Fruit fly (Drosophila melanogaster) ovary, adult (tissue): ENCODE results near the gene CG12523.

Experiments
- CG17801 ChIP-seq: fragments of 200-800 bp; optimal IDR thresholded peaks from 2 replicates; lab custom pipeline; 2019; ENCODE audit warnings: missing biosample characterization, mild to moderate bottlenecking, missing genetic modification characterization, moderate library complexity; ENCODE audit not compliant: partially characterized antibody

Gene CG12523

DNA sequence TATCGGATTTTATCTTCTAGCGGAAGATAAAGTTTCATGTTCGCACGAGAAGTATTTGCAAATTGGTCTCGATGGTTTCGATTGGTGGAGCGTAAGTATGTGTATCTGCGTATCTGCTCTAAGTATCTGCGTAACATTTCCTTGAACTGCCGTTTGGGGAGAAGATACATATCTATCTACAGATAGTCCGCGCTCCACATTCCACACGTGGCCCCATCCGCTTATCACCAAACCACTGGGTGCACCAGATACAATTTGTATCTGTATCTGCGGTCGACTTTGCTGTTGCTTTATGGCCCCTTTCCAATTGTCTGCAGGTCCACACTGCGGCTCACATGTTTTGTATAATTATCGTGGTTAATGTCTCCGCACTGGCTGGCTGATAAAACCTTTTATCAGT is 27.4 kb upstream of the CG12523 start:
- no peak for TF ChIP-seq CG17801 (GFP tag; lab: Kevin White, UChicago)

DNA sequence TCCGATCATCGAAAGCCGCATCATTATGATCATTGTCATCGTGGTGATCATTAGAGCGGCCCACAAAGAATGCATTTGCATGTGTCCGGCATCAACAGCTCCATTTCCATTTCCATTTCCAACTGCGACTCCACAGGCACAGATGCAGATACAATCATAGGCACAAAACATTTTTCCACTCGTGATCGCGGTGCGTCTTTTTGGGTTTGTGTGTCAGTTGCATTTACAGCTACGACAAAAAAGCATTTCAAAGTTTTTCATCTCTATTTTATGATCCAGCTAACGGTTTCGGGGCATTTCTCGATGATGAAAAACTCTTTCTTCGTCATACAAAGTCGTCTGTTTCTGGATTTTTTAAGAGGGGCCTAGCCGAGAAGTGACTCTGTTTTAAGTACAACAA is 25.8 kb upstream of the CG12523 start:
- no peak for TF ChIP-seq CG17801 (GFP tag; lab: Kevin White, UChicago)

DNA sequence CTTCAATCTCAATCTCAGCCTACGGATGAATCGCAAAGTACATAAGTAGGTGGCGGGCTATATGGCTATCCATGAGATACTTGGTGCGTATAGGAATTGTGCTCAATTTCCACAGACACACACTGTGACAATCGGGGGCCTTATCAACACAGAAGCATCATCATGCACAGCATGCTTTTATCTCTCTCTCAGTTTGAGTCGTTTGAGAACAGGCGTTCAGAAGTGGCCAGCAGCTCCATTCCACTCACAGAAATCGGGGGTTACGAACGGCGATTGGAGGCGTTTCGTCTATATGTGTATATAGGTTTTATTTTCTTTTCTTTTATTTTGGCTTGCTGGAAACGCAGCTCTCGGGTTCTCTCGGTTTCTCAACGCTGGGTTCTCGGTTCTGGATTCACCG is 25.3 kb upstream of the CG12523 start:
- no peak for TF ChIP-seq CG17801 (GFP tag; lab: Kevin White, UChicago)

DNA sequence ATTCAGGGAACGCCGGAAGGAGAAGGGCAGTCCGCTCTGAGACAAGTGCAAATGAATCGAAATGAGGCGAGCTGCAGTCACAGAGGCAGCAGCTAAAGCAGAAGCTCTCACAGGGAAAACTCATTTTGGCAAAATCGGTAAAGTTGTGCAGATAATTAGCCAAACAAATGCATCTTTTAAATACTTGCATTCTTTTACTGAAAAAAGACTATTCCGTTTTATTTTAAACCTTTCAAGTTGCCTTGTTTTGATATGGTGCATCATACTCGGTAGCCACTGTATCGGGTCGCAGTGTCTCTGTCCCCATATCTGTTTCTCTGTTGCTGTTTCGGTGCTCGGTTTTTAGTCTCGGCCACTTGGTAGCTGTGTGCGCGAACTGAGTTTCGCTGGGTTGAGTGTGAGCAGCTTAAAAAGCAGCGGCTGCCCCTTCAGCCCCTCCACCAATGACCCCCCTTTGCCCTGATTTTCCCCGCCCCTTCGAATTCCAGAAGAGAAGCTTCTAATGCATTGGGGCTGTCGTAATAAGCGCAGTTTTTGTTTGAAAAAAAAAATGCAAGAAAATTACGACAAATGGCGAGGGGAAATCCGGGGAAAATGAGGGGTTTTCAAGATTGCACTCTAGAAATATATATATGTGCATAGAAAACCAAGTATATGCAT is 24.5 kb upstream of the CG12523 start:
- TF ChIP-seq CG17801 (GFP tag; lab: Kevin White, UChicago) = peak; percentile 79

DNA sequence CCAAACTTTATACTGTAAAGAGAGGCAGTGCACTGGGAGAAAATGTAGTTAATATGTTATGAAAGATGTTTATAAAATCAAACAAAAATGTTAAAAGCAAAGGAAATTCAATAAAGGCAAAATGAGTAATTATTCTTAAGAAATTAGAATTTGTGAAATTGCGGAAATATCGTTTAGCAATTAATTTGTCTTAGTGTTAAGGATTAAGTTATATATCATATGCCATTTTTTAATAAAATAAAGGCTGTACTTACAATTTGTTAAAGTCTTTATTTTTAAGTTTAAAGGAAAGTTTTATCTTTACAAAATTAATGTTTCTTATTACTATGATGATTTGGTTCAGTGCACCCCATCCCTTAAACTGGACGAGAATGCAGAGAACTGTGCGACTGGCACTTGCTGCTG is 23.5 kb upstream of the CG12523 start:
- TF ChIP-seq CG17801 (GFP tag; lab: Kevin White, UChicago) = no peak

DNA sequence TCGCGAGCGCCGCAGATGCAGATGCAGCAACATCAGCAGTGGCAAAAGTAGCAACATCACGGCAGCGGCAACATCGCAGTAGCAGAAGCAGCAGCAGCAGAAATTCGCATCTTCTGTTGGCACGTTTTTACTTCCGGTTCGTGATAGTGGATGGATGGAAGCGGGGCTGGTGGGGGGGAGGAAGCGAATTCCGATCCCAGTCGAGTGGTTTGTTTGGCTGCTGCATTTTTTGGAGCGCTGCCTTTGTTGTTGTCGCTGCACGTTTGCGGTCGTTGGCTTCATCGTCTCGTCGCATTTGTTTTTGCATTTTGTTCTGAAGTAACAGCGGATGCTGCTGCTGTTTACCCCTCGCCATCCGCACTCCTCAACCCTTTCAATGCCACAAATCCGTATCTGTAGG is 23.1 kb upstream of the CG12523 start:
- no peak for TF ChIP-seq CG17801 (GFP tag; lab: Kevin White, UChicago)

DNA sequence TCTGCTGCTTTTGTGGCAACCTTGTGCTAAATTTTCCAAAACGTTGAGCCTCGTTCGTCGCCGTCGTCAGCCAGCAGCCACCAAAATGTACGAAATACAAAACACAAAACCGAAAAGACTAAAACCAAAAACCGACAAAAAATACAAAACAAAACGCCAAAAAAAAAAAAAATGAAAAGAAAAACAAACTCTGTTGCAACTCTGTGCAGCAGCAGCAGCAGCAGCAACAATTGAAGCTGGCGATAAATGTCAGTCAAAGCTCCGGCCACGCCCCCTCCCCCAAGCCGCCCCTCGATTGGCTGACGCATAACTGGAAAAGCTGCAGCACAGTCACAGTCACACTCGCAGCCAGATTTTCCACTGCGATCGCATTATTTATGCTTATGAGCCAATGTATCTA is 21.7 kb upstream of the CG12523 start:
- no peak for TF ChIP-seq CG17801 (GFP tag; lab: Kevin White, UChicago)

DNA sequence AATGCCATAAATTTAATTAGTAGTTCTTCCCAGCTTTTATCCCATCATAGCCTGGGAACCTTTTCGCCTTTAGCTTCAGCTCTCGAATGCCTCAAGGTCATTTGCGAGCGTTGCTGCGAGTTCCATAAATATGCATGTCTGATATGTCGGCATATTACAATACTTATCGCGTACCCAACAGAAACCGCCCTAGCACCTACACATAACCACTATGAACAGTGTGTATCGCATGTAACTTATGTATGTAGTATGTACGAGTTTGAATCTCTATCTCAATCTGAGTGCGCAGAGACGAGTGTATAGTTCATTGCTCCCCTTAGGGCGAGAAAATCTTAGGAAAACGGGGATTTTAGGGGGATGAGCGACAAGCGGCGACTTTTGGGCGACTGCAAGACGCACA is 19.7 kb upstream of the CG12523 start:
- no peak for TF ChIP-seq CG17801 (GFP tag; lab: Kevin White, UChicago)

DNA sequence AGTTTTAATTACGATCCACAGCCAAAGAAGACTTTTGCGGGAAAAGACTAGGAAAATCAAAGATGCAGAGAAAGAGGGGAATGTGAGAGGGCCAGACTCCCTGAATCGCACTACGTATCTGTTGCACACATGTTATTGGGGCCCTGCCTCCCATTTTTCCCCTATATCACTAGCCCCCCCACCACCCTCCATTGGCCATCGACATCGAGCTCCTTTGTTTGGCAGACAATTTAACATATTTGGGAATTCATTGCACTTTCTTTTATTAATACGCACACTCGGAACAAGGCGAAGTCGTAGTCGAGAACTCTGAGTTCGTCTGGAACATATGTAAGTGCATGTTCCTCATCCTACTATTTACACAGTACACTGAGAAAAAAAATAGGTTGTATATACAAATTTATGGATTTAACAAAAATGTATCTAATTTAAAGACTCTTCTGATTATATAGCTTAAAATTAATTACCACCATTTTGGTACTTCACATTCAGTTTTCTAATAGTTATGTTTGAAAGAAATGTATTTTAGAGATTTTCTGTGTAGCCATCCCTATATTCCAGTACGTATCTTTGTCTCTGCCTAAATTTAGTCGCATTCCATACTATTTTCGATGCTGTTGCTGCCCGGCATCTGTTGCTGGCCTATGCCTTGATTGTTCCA is 17.8 kb upstream of the CG12523 start:
- TF ChIP-seq CG17801 (GFP tag; lab: Kevin White, UChicago) = no peak

DNA sequence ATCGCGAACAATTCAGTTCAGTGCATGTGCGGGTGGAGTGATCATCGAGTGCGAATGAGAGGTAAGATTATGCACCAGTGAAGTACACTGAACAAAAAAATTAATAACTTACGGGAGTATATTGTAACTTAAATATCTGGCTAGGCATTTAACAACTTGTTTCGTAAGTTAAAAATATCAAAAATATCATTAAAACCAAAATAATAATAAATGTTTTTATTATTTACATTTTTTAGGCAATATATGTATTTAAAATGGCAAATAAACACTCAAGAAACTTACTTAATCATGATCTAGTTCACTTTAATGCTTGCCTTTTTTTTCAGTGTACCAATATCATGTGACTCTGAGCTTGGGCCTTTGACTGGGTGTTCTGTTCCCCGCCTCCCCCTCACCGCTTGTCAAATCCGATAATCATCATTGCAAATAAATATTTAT is 16.4 kb upstream of the CG12523 start:
- peak; percentile 60 for TF ChIP-seq CG17801 (GFP tag; lab: Kevin White, UChicago)

DNA sequence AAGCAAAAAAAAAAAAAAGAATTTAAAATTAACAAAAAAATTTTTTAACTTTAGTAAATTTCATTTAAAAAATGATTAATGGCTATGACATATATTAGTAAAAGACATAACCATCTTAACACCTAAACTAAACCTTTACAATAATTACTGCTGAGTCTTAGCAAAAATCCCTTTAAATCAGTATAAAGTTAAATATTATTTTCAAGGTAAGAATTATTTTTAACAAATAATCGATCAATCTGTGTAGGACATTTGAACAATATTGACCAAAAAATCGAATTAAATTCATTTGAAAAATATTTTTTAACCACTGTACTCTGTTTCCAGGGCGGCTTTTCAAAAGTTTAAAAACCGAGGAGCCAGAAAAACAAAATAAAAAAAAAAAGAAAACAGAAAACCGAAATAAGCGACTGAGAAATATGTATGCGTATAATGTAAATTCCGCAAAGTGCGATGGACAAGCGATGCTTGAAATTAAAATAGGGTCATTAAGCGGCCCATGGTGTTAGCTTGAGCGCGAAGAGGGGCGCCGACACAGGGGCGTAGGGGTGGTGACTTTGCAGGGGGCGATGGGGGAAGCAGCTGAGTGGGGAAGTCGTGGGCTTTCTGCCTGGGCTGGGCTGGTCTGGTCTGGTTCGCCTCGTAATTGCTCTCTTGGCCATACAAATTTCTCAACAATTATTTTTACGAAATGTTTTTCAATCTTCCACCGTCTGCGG is 14.8 kb upstream of the CG12523 start:
- TF ChIP-seq CG17801 (GFP tag; lab: Kevin White, UChicago) = no peak

DNA sequence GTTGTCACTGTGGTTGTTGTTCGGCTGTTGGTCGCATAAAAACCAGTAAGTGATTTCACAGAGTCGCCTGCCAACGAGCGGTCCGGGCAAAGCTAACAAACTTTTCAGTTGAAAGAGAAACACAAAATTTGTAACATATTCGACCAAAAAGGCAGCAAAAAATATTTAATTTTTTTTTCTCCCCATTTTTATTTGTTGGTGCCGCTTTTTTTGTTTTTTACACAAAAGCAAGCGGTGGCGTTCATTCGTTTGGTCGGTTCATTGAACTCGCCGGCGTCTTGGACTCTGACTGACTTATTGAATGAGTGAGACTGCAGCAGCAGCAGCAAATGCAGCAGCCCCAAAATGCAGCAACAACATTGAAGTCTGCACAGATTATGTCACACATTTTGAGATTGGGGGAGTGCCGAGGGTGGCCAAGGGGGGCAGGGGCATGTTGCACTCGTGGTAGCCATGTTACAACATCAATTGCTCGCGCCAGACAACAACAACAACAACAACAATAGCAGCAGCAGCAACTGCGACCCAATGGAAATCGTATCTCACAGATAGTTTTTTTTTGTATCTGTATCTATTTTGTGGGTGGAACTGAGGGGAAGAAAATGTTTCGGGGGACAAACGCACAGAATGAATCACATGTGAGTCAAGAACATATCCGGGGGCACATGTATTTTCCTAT is 13.2 kb upstream of the CG12523 start:
- no peak for TF ChIP-seq CG17801 (GFP tag; lab: Kevin White, UChicago)

DNA sequence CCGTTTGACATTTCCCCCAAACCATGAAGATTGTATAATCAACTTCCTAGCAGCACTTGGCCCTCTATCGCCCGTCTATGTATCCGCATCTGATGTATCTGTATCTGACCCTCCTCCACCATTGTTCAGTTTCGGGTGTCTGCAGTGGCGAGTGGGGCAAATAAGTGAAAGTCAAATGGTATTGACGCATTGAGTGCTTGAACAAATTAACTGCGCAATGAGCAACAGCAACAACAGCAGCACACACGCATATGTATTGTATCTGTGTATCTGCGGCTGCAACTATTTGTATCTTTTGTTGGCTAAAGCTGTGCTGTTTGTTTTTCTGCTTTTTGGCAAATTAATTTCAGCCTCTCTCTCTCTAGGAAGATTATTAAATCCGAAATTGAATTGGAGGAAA is 12.4 kb upstream of the CG12523 start:
- TF ChIP-seq CG17801 (GFP tag; lab: Kevin White, UChicago) = no peak

DNA sequence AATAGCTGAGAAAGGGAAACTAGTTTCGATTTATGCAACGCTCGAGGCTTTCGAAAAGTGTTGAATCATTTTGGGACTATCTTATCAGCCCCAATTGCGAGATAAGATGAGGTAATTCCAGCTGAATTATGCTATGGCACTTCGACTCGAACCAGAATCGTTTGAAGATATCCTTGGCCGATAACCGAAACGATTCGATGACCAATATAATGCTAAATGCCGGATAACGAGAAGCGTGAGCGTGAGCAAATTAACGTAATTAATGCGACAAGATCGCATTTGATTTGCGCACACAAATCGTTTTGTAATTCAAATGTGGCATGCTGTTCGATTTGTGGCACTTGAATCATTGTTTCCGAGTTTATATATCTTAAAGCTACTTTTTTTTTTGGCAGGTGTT is 12.0 kb upstream of the CG12523 start:
- TF ChIP-seq CG17801 (GFP tag; lab: Kevin White, UChicago) = no peak
